Fruit fly (Drosophila melanogaster) whole organism, embryonic: ENCODE measurements around the gene Rgl.
A peak's percentile ranks its signal among the peaks of the same experiment; 100 is the strongest.

Experiments used
- CG11504 ChIP-seq: fragments of 200-800 bp; sonication (Bioruptor generic); optimal IDR thresholded peaks from 3 replicates; lab custom pipeline; 2019; ENCODE audit warnings: missing biosample characterization, mild to moderate bottlenecking, missing genetic modification characterization, moderate library complexity
- CG15514 ChIP-seq: fragments of 200-800 bp; sonication (Bioruptor generic); optimal IDR thresholded peaks from 3 replicates; lab custom pipeline; 2017; ENCODE audit warnings: missing biosample characterization, missing genetic modification characterization, mild to moderate bottlenecking, moderate library complexity, missing genetic modification reagents
- CG16813 ChIP-seq: fragments of 200-800 bp; sonication (Bioruptor generic); IDR thresholded peaks from 3 replicates; pipeline ENCODE4 v1.3.6; 2022; ENCODE audit warnings: missing biosample characterization, missing genetic modification characterization; ENCODE audit not compliant: partially characterized antibody
- CG18011 ChIP-seq: fragments of 200-800 bp; sonication (Bioruptor generic); optimal IDR thresholded peaks from 2 replicates; lab custom pipeline; 2017; ENCODE audit warnings: missing biosample characterization, missing genetic modification characterization, mild to moderate bottlenecking, moderate library complexity, missing genotype
- CG2116 ChIP-seq: fragments of 200-800 bp; sonication (Bioruptor generic); optimal IDR thresholded peaks from 3 replicates; lab custom pipeline; 2018; ENCODE audit warnings: missing biosample characterization, mild to moderate bottlenecking, missing genetic modification characterization
- CG2129 ChIP-seq: fragments of 200-800 bp; sonication (Bioruptor generic); IDR thresholded peaks from 2 replicates; pipeline ENCODE4 v1.3.6; 2022; ENCODE audit warnings: missing biosample characterization, missing genetic modification characterization; ENCODE audit not compliant: partially characterized antibody
- CG34224 ChIP-seq: fragments of 200-800 bp; sonication (Bioruptor generic); IDR thresholded peaks from 3 replicates; pipeline ENCODE4 v1.3.6; 2022; ENCODE audit warnings: missing biosample characterization, missing genetic modification characterization; ENCODE audit not compliant: partially characterized antibody
- CG7745 ChIP-seq: fragments of 200-800 bp; sonication (Bioruptor generic); optimal IDR thresholded peaks from 2 replicates; lab custom pipeline; 2018; ENCODE audit warnings: missing biosample characterization, mild to moderate bottlenecking, missing genetic modification characterization, moderate library complexity
- CG7839 ChIP-seq: fragments of 200-800 bp; sonication (Bioruptor generic); optimal IDR thresholded peaks from 3 replicates; lab custom pipeline; 2018; ENCODE audit warnings: missing biosample characterization, mild to moderate bottlenecking, missing genetic modification characterization, moderate library complexity
- CG9817 ChIP-seq: fragments of 200-800 bp; sonication (Bioruptor generic); optimal IDR thresholded peaks from 2 replicates; lab custom pipeline; 2018; ENCODE audit warnings: missing biosample characterization, mild to moderate bottlenecking, missing genetic modification characterization, moderate library complexity
- Doc3 ChIP-seq: fragments of 200-800 bp; sonication (Bioruptor generic); IDR thresholded peaks from 3 replicates; pipeline ENCODE4 v1.3.6; 2022; ENCODE audit warnings: missing biosample characterization, missing genetic modification characterization; ENCODE audit not compliant: partially characterized antibody
- Dp ChIP-seq: fragments of 200-800 bp; sonication (Bioruptor generic); optimal IDR thresholded peaks from 2 replicates; lab custom pipeline; 2018; ENCODE audit warnings: missing biosample characterization, mild to moderate bottlenecking, missing genetic modification characterization, moderate library complexity
- Dref ChIP-seq: fragments of 200-800 bp; sonication (Bioruptor generic); IDR thresholded peaks from 2 replicates; pipeline ENCODE4 v1.3.6; 2022; ENCODE audit warnings: missing biosample characterization, missing genetic modification characterization
- E2f1 ChIP-seq: fragments of 200-800 bp; sonication (Bioruptor generic); IDR thresholded peaks from 2 replicates; pipeline ENCODE4 v1.3.6; 2022; ENCODE audit warnings: missing biosample characterization, missing genetic modification characterization
- ERR ChIP-seq: fragments of 200-800 bp; sonication (Bioruptor generic); optimal IDR thresholded peaks from 2 replicates; lab custom pipeline; 2016; ENCODE audit warnings: missing biosample characterization, missing genetic modification characterization
- Ets65A ChIP-seq: fragments of 200-800 bp; sonication (Bioruptor generic); peaks from one replicate; lab custom pipeline; 2016; ENCODE audit warnings: missing biosample characterization, missing genetic modification characterization
- Hmx ChIP-seq: fragments of 200-800 bp; sonication (Bioruptor generic); optimal IDR thresholded peaks from 2 replicates; lab custom pipeline; 2016; ENCODE audit warnings: missing biosample characterization, missing genetic modification characterization
- Mrtf ChIP-seq: fragments of 200-800 bp; sonication (Bioruptor generic); IDR thresholded peaks from 3 replicates; pipeline ENCODE4 v1.3.6; 2022; ENCODE audit warnings: missing biosample characterization, missing genetic modification characterization
- Opbp ChIP-seq: fragments of 200-800 bp; sonication (Bioruptor generic); IDR thresholded peaks from 3 replicates; pipeline ENCODE4 v1.3.6; 2022; ENCODE audit warnings: missing biosample characterization, missing genetic modification characterization; ENCODE audit not compliant: partially characterized antibody
- Scr ChIP-seq: fragments of 200-800 bp; sonication (Bioruptor generic); IDR thresholded peaks from 2 replicates; pipeline ENCODE4 v1.3.6; 2022; ENCODE audit warnings: missing biosample characterization, missing genetic modification characterization; ENCODE audit not compliant: partially characterized antibody
- amos ChIP-seq: fragments of 200-800 bp; sonication (Bioruptor generic); IDR thresholded peaks from 2 replicates; pipeline ENCODE4 v1.3.6; 2022; ENCODE audit warnings: missing biosample characterization, missing genetic modification characterization; ENCODE audit not compliant: partially characterized antibody
- ato ChIP-seq: fragments of 200-800 bp; sonication (Bioruptor generic); IDR thresholded peaks from 2 replicates; pipeline ENCODE4 v1.3.6; 2022; ENCODE audit warnings: missing biosample characterization, missing genetic modification characterization; ENCODE audit not compliant: partially characterized antibody
- ci ChIP-seq: fragments of 200-800 bp; sonication (Bioruptor generic); IDR thresholded peaks from 3 replicates; pipeline ENCODE4 v1.3.6; 2022; ENCODE audit warnings: missing biosample characterization, missing genetic modification characterization
- cwo ChIP-seq: fragments of 200-800 bp; sonication (Bioruptor generic); optimal IDR thresholded peaks from 3 replicates; lab custom pipeline; 2017; ENCODE audit warnings: missing biosample characterization, missing genetic modification characterization, mild to moderate bottlenecking, moderate library complexity, missing genetic modification reagents
- ftz-f1 ChIP-seq: fragments of 200-800 bp; sonication (Bioruptor generic); optimal IDR thresholded peaks from 2 replicates; lab custom pipeline; 2016; ENCODE audit warnings: missing biosample characterization, missing genetic modification characterization
- inv ChIP-seq: fragments of 200-800 bp; sonication (Bioruptor generic); IDR thresholded peaks from 2 replicates; pipeline ENCODE4 v1.3.6; 2022; ENCODE audit warnings: missing biosample characterization, missing genetic modification characterization; ENCODE audit not compliant: partially characterized antibody
- lilli ChIP-seq: fragments of 200-800 bp; sonication (Bioruptor generic); optimal IDR thresholded peaks from 3 replicates; lab custom pipeline; 2016; ENCODE audit warnings: missing biosample characterization, missing genetic modification characterization
- lola ChIP-seq, 3 experiments: fragments of >200 bp in 2 of 3; fragments of 200-800 bp in 1 of 3; sonication (Bioruptor generic) in 1 of 3; optimal IDR thresholded peaks; 2 replicates each; lab custom pipeline; 2017 to 2019; ENCODE audit warnings: missing biosample characterization in 3 of 3, missing genetic modification characterization in 3 of 3, mild to moderate bottlenecking in 1 of 3, moderate library complexity in 1 of 3
- mld ChIP-seq: fragments of 200-800 bp; sonication (Bioruptor generic); IDR thresholded peaks from 3 replicates; pipeline ENCODE4 v1.3.6; 2022; ENCODE audit warnings: missing biosample characterization, missing genetic modification characterization; ENCODE audit not compliant: partially characterized antibody
- nerfin-1 ChIP-seq: fragments of 200-800 bp; sonication (Bioruptor generic); optimal IDR thresholded peaks from 3 replicates; lab custom pipeline; 2019; ENCODE audit warnings: missing biosample characterization, mild to moderate bottlenecking, missing genetic modification characterization, moderate library complexity
- sens ChIP-seq: fragments of 200-800 bp; sonication (Bioruptor generic); peaks from one replicate; lab custom pipeline; 2016; ENCODE audit warnings: missing biosample characterization, missing genetic modification characterization
- sna ChIP-seq: fragments of 200-800 bp; sonication (Bioruptor generic); IDR thresholded peaks from 2 replicates; pipeline ENCODE4 v1.3.6; 2022; ENCODE audit warnings: missing biosample characterization, missing genetic modification characterization; ENCODE audit not compliant: partially characterized antibody
- trem ChIP-seq: fragments of 200-800 bp; optimal IDR thresholded peaks from 3 replicates; lab custom pipeline; 2019; ENCODE audit warnings: missing biosample characterization, mild to moderate bottlenecking, missing genetic modification characterization, moderate library complexity
- trh ChIP-seq: fragments of 200-800 bp; sonication (Bioruptor generic); optimal IDR thresholded peaks from 2 replicates; lab custom pipeline; 2016; ENCODE audit warnings: missing biosample characterization, missing genetic modification characterization
- vnd ChIP-seq: fragments of 200-800 bp; sonication (Bioruptor generic); IDR thresholded peaks from 3 replicates; pipeline ENCODE4 v1.3.6; 2022; ENCODE audit warnings: missing biosample characterization, missing genetic modification characterization; ENCODE audit not compliant: partially characterized antibody
- zen2 ChIP-seq: fragments of 200-800 bp; sonication (Bioruptor generic); IDR thresholded peaks from 3 replicates; pipeline ENCODE4 v1.3.6; 2022; ENCODE audit warnings: missing biosample characterization, missing genetic modification characterization; ENCODE audit not compliant: partially characterized antibody

The Rgl gene

DNA sequence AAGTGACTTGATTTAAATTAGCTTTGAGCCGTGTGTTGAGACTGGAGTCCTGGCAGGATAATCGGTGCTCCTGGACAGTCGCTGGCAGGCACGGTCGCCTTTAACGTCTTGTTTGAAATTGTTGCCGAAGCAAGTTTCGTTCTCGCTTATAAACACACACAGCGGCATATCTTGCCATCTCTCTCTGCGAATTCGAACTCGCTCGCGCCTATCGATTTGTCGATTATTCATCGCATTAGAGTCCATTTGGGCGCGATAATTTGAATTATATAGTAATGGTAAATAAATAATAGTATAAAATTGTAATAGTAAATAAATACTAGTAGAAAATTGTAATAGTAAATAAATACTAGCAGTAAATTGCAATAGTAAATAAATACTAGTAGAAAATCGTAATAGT lies 58.4 kb downstream of the Rgl start, which contains the start of gene CG8745 (continued):
- TF ChIP-seq zen2: peak; percentile 57; the same call in 1 of the 3 replicates
- TF ChIP-seq vnd (GFP tag; lab: Robert Waterston, UW): peak; percentile 59; the same call in 1 of the 3 replicates
- no peak for TF ChIP-seq CG9817 (tag; lab: Kevin White, UChicago)
- TF ChIP-seq Dp (GFP tag; lab: Kevin White, UChicago): peak; percentile 89
- no peak for TF ChIP-seq lola (GFP tag; optimal IDR thresholded peaks at IDR 0.05; lab: Kevin White, UChicago)
- no peak for TF ChIP-seq CG7839 (tag; lab: Kevin White, UChicago)
- peak; percentile 57 for TF ChIP-seq inv (GFP tag; lab: Robert Waterston, UW)
- peak; percentile 32 for TF ChIP-seq CG18011
- peak; percentile 78 for TF ChIP-seq Doc3 (GFP tag; lab: Robert Waterston, UW)
- TF ChIP-seq ato (GFP tag; lab: Robert Waterston, UW): peak; percentile 46; the same call in 1 of the 2 replicates
- peak; percentile 79 for TF ChIP-seq Scr (GFP tag; lab: Robert Waterston, UW)
- TF ChIP-seq CG11504 (tag; lab: Kevin White, UChicago): peak; percentile 98
- peak; percentile 65; the same call in 1 of the 3 replicates for TF ChIP-seq mld
- peak; percentile 77 for TF ChIP-seq amos (GFP tag; lab: Robert Waterston, UW)
- TF ChIP-seq Dref (GFP tag; lab: Robert Waterston, UW): peak; percentile 80
- TF ChIP-seq CG34224 (GFP tag; lab: Robert Waterston, UW): peak; percentile 67; the same call in 2 of the 3 replicates
- peak; percentile 40 for TF ChIP-seq CG2116
- TF ChIP-seq CG16813 (GFP tag; lab: Robert Waterston, UW): peak; percentile 68; the same call in 1 of the 3 replicates
- TF ChIP-seq CG2129 (GFP tag; lab: Robert Waterston, UW): peak; percentile 25; the same call in 1 of the 2 replicates
- no peak for TF ChIP-seq Hmx (GFP tag; lab: Kevin White, UChicago)
- TF ChIP-seq CG15514 (GFP tag; lab: Kevin White, UChicago): peak; percentile 31
- peak; percentile 77; the same call in 2 of the 3 replicates for TF ChIP-seq Opbp
- TF ChIP-seq trem (tag; lab: Kevin White, UChicago): peak; percentile 38
- no peak for TF ChIP-seq Mrtf (GFP tag; lab: Robert Waterston, UW)

DNA sequence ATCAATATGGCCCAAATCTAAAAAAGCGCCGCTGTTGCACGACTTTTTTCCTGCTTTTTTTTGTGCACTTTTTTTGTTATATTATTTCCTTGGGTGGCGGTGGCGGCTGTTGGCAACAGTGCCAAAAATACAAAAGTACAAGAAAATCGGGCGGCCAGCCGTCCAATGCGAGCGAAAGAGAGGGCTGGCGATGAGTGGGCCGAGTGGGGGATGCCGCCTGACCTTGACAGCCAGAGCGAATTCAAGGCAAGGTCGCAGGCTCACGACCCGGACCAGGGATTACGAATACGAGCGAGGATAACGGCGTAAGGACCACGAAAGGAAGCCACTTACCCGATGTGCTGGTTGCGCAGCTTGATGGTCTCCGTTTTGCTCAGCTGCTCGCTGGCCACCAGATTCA lies 58.9 kb downstream of the Rgl start:
- TF ChIP-seq ftz-f1 (GFP tag; lab: Kevin White, UChicago) (peak; percentile 88), cwo (GFP tag; lab: Kevin White, UChicago) (peak; percentile 5), sens (peak; percentile 55), ci (GFP tag; lab: Robert Waterston, UW) (no peak), Dref (GFP tag; lab: Robert Waterston, UW) (0 out of 2 replicates have a peak, but pooled peaks have one; percentile 16), E2f1 (GFP tag; lab: Robert Waterston, UW) (no peak), sna (GFP tag; lab: Robert Waterston, UW) (0 out of 2 replicates have a peak, but pooled peaks have one; percentile 7), trh (GFP tag; lab: Kevin White, UChicago) (no peak), CG7745 (tag; lab: Kevin White, UChicago) (no peak), nerfin-1 (tag; lab: Kevin White, UChicago) (no peak), ERR (GFP tag; lab: Kevin White, UChicago) (peak; percentile 64), Ets65A (GFP tag; lab: Kevin White, UChicago) (peak; percentile 48), lilli (GFP tag; lab: Kevin White, UChicago) (peak; percentile 4)
- TF ChIP-seq, all 482 proteins: peak for 8
